Fruit fly (Drosophila melanogaster) whole organism, wandering third instar larva: ENCODE data around the gene Sgs5bis.

Source experiments
- GATAd ChIP-seq: sonication (Bioruptor generic); optimal IDR thresholded peaks from 2 replicates; lab custom pipeline; 2016; ENCODE audit warnings: missing biosample characterization, missing genetic modification characterization
- psq ChIP-seq: fragments of 200-800 bp; sonication (Bioruptor generic); optimal IDR thresholded peaks from 3 replicates; lab custom pipeline; 2017; ENCODE audit warnings: missing biosample characterization, mild to moderate bottlenecking, missing genetic modification characterization, moderate library complexity
- sage ChIP-seq: fragments of 200-800 bp; sonication (Bioruptor generic); optimal IDR thresholded peaks from 2 replicates; lab custom pipeline; 2016; ENCODE audit warnings: missing biosample characterization, mild to moderate bottlenecking, missing genetic modification characterization

- no peak for TF ChIP-seq sage (GFP tag; lab: Kevin White, UChicago)
- no peak for TF ChIP-seq GATAd (GFP tag; lab: Kevin White, UChicago)
- TF ChIP-seq psq (GFP tag; lab: Kevin White, UChicago), result no peak
These were observed 8.8 kb downstream of the Sgs5bis start for dm6 chr3R:17602974-17603373.
